Worm (Caenorhabditis elegans) whole organism, L3 larva: ENCODE data around the gene gfat-1.
A peak's percentile ranks its signal among the peaks of the same experiment; 100 is the strongest.

ENCODE experiments used
- R02D3.7 ChIP-seq: fragments of 150-350 bp; optimal IDR thresholded peaks from 2 replicates; lab custom pipeline; 2014; ENCODE audit warnings: missing biosample characterization, missing genetic modification characterization
- ZK546.5 ChIP-seq: sonication (generic microtip); optimal IDR thresholded peaks from 2 replicates; lab custom pipeline; 2017; ENCODE audit warnings: missing biosample characterization, missing genetic modification characterization
- aly-2 ChIP-seq: fragments of 150-350 bp; optimal IDR thresholded peaks from 2 replicates; lab custom pipeline; 2014; ENCODE audit warnings: missing biosample characterization, missing genetic modification characterization
- ama-1 ChIP-seq: fragments of 150-350 bp; optimal IDR thresholded peaks from 2 replicates; lab custom pipeline; 2018
- ceh-16 ChIP-seq: sonication (generic microtip); optimal IDR thresholded peaks from 2 replicates; lab custom pipeline; 2017; ENCODE audit warnings: missing biosample characterization, missing genetic modification characterization
- ceh-28 ChIP-seq: fragments of 150-350 bp; optimal IDR thresholded peaks from 2 replicates; lab custom pipeline; 2014; ENCODE audit warnings: missing biosample characterization, missing genetic modification reagents, missing genetic modification characterization
- ceh-82 ChIP-seq: fragments of 150-350 bp; optimal IDR thresholded peaks from 2 replicates; lab custom pipeline; 2014; ENCODE audit warnings: missing biosample characterization, missing genetic modification characterization
- daf-12 ChIP-seq: fragments of 150-350 bp; optimal IDR thresholded peaks from 2 replicates; lab custom pipeline; 2014; ENCODE audit warnings: missing biosample characterization, missing genetic modification reagents, missing genetic modification characterization
- egl-27 ChIP-seq: sonication (generic microtip); optimal IDR thresholded peaks from 4 replicates; lab custom pipeline; 2017; ENCODE audit warnings: missing biosample characterization, missing genetic modification reagents, missing genetic modification characterization
- elt-1 ChIP-seq: fragments of 150-350 bp; optimal IDR thresholded peaks from 2 replicates; lab custom pipeline; 2014; ENCODE audit warnings: missing biosample characterization, missing genetic modification characterization
- elt-2 ChIP-seq: sonication (generic microtip); optimal IDR thresholded peaks from 2 replicates; lab custom pipeline; 2016; ENCODE audit warnings: missing genetic modification reagents, mild to moderate bottlenecking, missing genetic modification characterization, missing compliant biosample characterization
- elt-3 ChIP-seq, 3 experiments: fragments of 150-350 bp in 1 of 3; sonication (generic microtip) in 2 of 3; optimal IDR thresholded peaks; 2 replicates in 2 of 3; 4 replicates in 1 of 3; lab custom pipeline; 2014 to 2017; ENCODE audit warnings: missing biosample characterization in 3 of 3, missing genetic modification characterization in 3 of 3
- eor-1 ChIP-seq, 2 experiments: fragments of 150-350 bp; optimal IDR thresholded peaks; 2 replicates each; lab custom pipeline; 2014 to 2018; ENCODE audit warnings: missing biosample characterization in 2 of 2, missing genetic modification characterization in 2 of 2
- fkh-10 ChIP-seq: sonication (generic microtip); optimal IDR thresholded peaks from 2 replicates; lab custom pipeline; 2017; ENCODE audit warnings: missing biosample characterization, missing genetic modification reagents, missing genetic modification characterization
- fkh-2 ChIP-seq: fragments of 150-350 bp; optimal IDR thresholded peaks from 2 replicates; lab custom pipeline; 2014; ENCODE audit warnings: missing biosample characterization, missing genetic modification reagents, missing genetic modification characterization
- fos-1 ChIP-seq: fragments of 150-350 bp; optimal IDR thresholded peaks from 2 replicates; lab custom pipeline; 2014; ENCODE audit warnings: missing biosample characterization, missing genetic modification characterization
- hmg-11 ChIP-seq: sonication (generic microtip); optimal IDR thresholded peaks from 2 replicates; lab custom pipeline; 2016; ENCODE audit warnings: missing genetic modification characterization, missing compliant biosample characterization
- jun-1 ChIP-seq: fragments of 150-350 bp; optimal IDR thresholded peaks from 2 replicates; lab custom pipeline; 2014; ENCODE audit warnings: missing biosample characterization, missing genetic modification reagents, missing genetic modification characterization
- lin-15B ChIP-seq: fragments of 150-350 bp; optimal IDR thresholded peaks from 2 replicates; lab custom pipeline; 2014; ENCODE audit warnings: missing biosample characterization, missing genetic modification characterization
- lin-39 ChIP-seq: fragments of 150-350 bp; optimal IDR thresholded peaks from 2 replicates; lab custom pipeline; 2018; ENCODE audit warnings: missing biosample characterization, missing genetic modification reagents, missing genetic modification characterization
- mdl-1 ChIP-seq: fragments of 150-350 bp; optimal IDR thresholded peaks from 2 replicates; lab custom pipeline; 2014; ENCODE audit warnings: missing biosample characterization, missing genetic modification characterization
- mml-1 ChIP-seq: fragments of 150-350 bp; sonication (generic microtip); optimal IDR thresholded peaks from 3 replicates; lab custom pipeline; 2014; ENCODE audit warnings: missing biosample characterization, missing genetic modification characterization
- nfya-1 ChIP-seq: sonication (generic microtip); optimal IDR thresholded peaks from 2 replicates; lab custom pipeline; 2017; ENCODE audit warnings: missing genetic modification characterization, mild to moderate bottlenecking, missing compliant biosample characterization, antibody characterized with exemption, moderate library complexity; ENCODE audit not compliant: insufficient read depth
- nhr-11 ChIP-seq: fragments of 150-350 bp; optimal IDR thresholded peaks from 2 replicates; lab custom pipeline; 2014; ENCODE audit warnings: missing biosample characterization, missing genetic modification characterization
- nhr-12 ChIP-seq: fragments of 150-350 bp; optimal IDR thresholded peaks from 2 replicates; lab custom pipeline; 2014; ENCODE audit warnings: missing biosample characterization, missing genetic modification characterization
- nhr-23 ChIP-seq: fragments of 150-350 bp; optimal IDR thresholded peaks from 2 replicates; lab custom pipeline; 2014; ENCODE audit warnings: missing biosample characterization, missing genetic modification reagents, missing genetic modification characterization
- nhr-237 ChIP-seq: fragments of 150-350 bp; optimal IDR thresholded peaks from 2 replicates; lab custom pipeline; 2014; ENCODE audit warnings: missing biosample characterization, missing genetic modification characterization
- nhr-25 ChIP-seq: sonication (generic microtip); optimal IDR thresholded peaks from 2 replicates; lab custom pipeline; 2017; ENCODE audit warnings: missing biosample characterization, missing genetic modification characterization
- nhr-28 ChIP-seq: fragments of 150-350 bp; optimal IDR thresholded peaks from 2 replicates; lab custom pipeline; 2014; ENCODE audit warnings: missing biosample characterization, missing genetic modification characterization
- nhr-43 ChIP-seq: sonication (generic microtip); optimal IDR thresholded peaks from 2 replicates; lab custom pipeline; 2016; ENCODE audit warnings: mild to moderate bottlenecking, missing genetic modification characterization, missing compliant biosample characterization; ENCODE audit not compliant: poor library complexity, severe bottlenecking
- nhr-67 ChIP-seq: fragments of 150-350 bp; optimal IDR thresholded peaks from 2 replicates; lab custom pipeline; 2014; ENCODE audit warnings: missing biosample characterization, missing genetic modification characterization
- nhr-76 ChIP-seq: fragments of 150-350 bp; sonication (generic microtip); optimal IDR thresholded peaks from 5 replicates; lab custom pipeline; 2014; ENCODE audit warnings: missing biosample characterization, missing genetic modification characterization
- pha-4 ChIP-seq: fragments of 150-350 bp; optimal IDR thresholded peaks from 2 replicates; lab custom pipeline; 2014; ENCODE audit warnings: missing biosample characterization, missing genetic modification reagents, missing genetic modification characterization
- pqm-1 ChIP-seq: fragments of 150-350 bp; optimal IDR thresholded peaks from 2 replicates; lab custom pipeline; 2017; ENCODE audit warnings: missing biosample characterization, missing genetic modification characterization, inconsistent platforms
- skn-1 ChIP-seq: fragments of 150-350 bp; optimal IDR thresholded peaks from 2 replicates; lab custom pipeline; 2014; ENCODE audit warnings: missing biosample characterization, missing genetic modification characterization
- snpc-4 ChIP-seq: fragments of 150-350 bp; optimal IDR thresholded peaks from 2 replicates; lab custom pipeline; 2014; ENCODE audit warnings: missing biosample characterization, missing genetic modification characterization
- tbx-2 ChIP-seq: sonication (generic microtip); optimal IDR thresholded peaks from 2 replicates; lab custom pipeline; 2016; ENCODE audit warnings: mild to moderate bottlenecking, missing genetic modification characterization, missing compliant biosample characterization
- unc-62 ChIP-seq: fragments of 150-350 bp; sonication (generic microtip); optimal IDR thresholded peaks from 4 replicates; lab custom pipeline; 2014; ENCODE audit warnings: missing biosample characterization, missing genetic modification reagents, missing genetic modification characterization
- zag-1 ChIP-seq: fragments of 150-350 bp; optimal IDR thresholded peaks from 2 replicates; lab custom pipeline; 2014; ENCODE audit warnings: missing biosample characterization, missing genetic modification characterization
- ztf-11 ChIP-seq: fragments of 150-350 bp; optimal IDR thresholded peaks from 2 replicates; lab custom pipeline; 2014; ENCODE audit warnings: missing biosample characterization, missing genetic modification characterization
- ztf-4 ChIP-seq: fragments of 150-350 bp; optimal IDR thresholded peaks from 2 replicates; lab custom pipeline; 2014; ENCODE audit warnings: missing biosample characterization, missing genetic modification characterization

gfat-1 gene

DNA sequence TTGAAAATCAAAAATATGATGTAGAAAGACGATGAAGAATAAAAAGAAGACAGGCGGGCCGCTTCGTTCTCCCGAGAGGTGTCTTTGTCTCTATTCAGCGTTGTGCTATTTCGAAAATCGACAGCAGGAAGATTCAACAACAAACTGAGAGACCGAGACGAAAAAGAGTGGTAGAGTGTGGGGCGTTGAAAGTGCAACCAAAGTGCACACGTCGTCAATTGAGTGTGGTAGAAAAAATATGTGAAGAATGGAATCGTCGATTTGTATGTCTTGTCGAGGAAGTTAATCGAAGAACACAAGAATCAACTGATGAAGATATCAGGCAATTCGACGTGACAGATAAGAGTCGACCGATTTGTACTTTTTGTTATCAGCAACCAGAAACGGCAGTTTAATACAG is 24.0 kb upstream of the gfat-1 start:
- no peak for TF ChIP-seq fkh-2 (tag; lab: Kevin White, UChicago)
- TF ChIP-seq skn-1 (tag; lab: Kevin White, UChicago), result peak; percentile 8
- no peak for TF ChIP-seq nhr-237 (tag; lab: Kevin White, UChicago)
- TF ChIP-seq ceh-28 (tag; lab: Kevin White, UChicago), result no peak
- TF ChIP-seq daf-12, result peak; percentile 69
- TF ChIP-seq R02D3.7 (tag; lab: Kevin White, UChicago), result peak; percentile 0
- TF ChIP-seq fos-1, result no peak
- TF ChIP-seq zag-1, result no peak
- TF ChIP-seq nfya-1 (tag; lab: Kevin White, UChicago), result peak; percentile 78
- peak; percentile 58 for TF ChIP-seq jun-1 (tag; lab: Kevin White, UChicago)
- peak; percentile 83 for TF ChIP-seq unc-62 (GFP tag; lab: Kevin White, UChicago)
- no peak for TF ChIP-seq nhr-28 (tag; lab: Kevin White, UChicago)
- peak; percentile 22 for TF ChIP-seq egl-27
- TF ChIP-seq ama-1 (lab: Kevin White, UChicago), result peak; percentile 62
- no peak for TF ChIP-seq ceh-16 (tag; lab: Kevin White, UChicago)
- no peak for TF ChIP-seq nhr-12 (tag; lab: Kevin White, UChicago)
- TF ChIP-seq ZK546.5 (tag; lab: Kevin White, UChicago), result no peak
- peak; percentile 40 for TF ChIP-seq hmg-11 (tag; lab: Kevin White, UChicago)
- TF ChIP-seq nhr-23 (tag; lab: Kevin White, UChicago), result peak; percentile 72
- peak; percentile 89 for TF ChIP-seq nhr-43 (tag; lab: Kevin White, UChicago)
- peak; percentile 95 for TF ChIP-seq elt-2 (tag; lab: Kevin White, UChicago)
- TF ChIP-seq nhr-67 (tag; lab: Kevin White, UChicago), result no peak
- TF ChIP-seq lin-39, result peak; percentile 58
- peak in 1 of 3 experiments; percentile 30 for TF ChIP-seq elt-3 (tag; optimal IDR thresholded peaks at IDR 0.05; lab: Kevin White, UChicago)
- TF ChIP-seq pha-4 (tag; lab: Kevin White, UChicago), result peak; percentile 79
- TF ChIP-seq nhr-76 (tag; lab: Kevin White, UChicago), result peak; percentile 88
- TF ChIP-seq ztf-4 (tag; lab: Kevin White, UChicago), result no peak
- peak; percentile 3 for TF ChIP-seq snpc-4 (tag; lab: Kevin White, UChicago)
- TF ChIP-seq aly-2 (tag; lab: Kevin White, UChicago), result no peak
- TF ChIP-seq pqm-1 (tag; lab: Kevin White, UChicago), result peak; percentile 91
- TF ChIP-seq mdl-1 (tag; lab: Kevin White, UChicago), result peak; percentile 53
- TF ChIP-seq lin-15B (tag; lab: Kevin White, UChicago), result no peak
- peak; percentile 90 for TF ChIP-seq nhr-25 (tag; lab: Kevin White, UChicago)
- TF ChIP-seq fkh-10, result no peak
- TF ChIP-seq eor-1 (tag; optimal IDR thresholded peaks at IDR 0.05; lab: Kevin White, UChicago), result no peak

- TF ChIP-seq lin-15B (tag; lab: Kevin White, UChicago), result no peak
- no peak for TF ChIP-seq elt-3 (tag; optimal IDR thresholded peaks at IDR 0.05; lab: Kevin White, UChicago)
- no peak for TF ChIP-seq tbx-2
- no peak for TF ChIP-seq ztf-11 (tag; lab: Kevin White, UChicago)
- TF ChIP-seq ceh-82 (tag; lab: Kevin White, UChicago), result no peak
- TF ChIP-seq skn-1 (tag; lab: Kevin White, UChicago), result no peak
- TF ChIP-seq ztf-4 (tag; lab: Kevin White, UChicago), result no peak
- TF ChIP-seq mdl-1 (tag; lab: Kevin White, UChicago), result no peak
- no peak for TF ChIP-seq nhr-11 (tag; lab: Kevin White, UChicago)
- no peak for TF ChIP-seq elt-1 (tag; lab: Kevin White, UChicago)
- TF ChIP-seq nhr-28 (tag; lab: Kevin White, UChicago), result no peak
- TF ChIP-seq nhr-25 (tag; lab: Kevin White, UChicago), result peak; percentile 94
- TF ChIP-seq fos-1, result no peak
- no peak for TF ChIP-seq elt-2 (tag; lab: Kevin White, UChicago)
- TF ChIP-seq ama-1 (lab: Kevin White, UChicago), result peak; percentile 72
- TF ChIP-seq pha-4 (tag; lab: Kevin White, UChicago), result peak; percentile 67
- TF ChIP-seq mml-1 (tag; lab: Kevin White, UChicago), result no peak
- no peak for TF ChIP-seq nhr-76 (tag; lab: Kevin White, UChicago)
- TF ChIP-seq nhr-237 (tag; lab: Kevin White, UChicago), result no peak
- TF ChIP-seq nhr-12 (tag; lab: Kevin White, UChicago), result no peak
- TF ChIP-seq R02D3.7 (tag; lab: Kevin White, UChicago), result peak; percentile 16
- TF ChIP-seq nfya-1 (tag; lab: Kevin White, UChicago), result peak; percentile 35
- peak; percentile 38 for TF ChIP-seq nhr-23 (tag; lab: Kevin White, UChicago)
- no peak for TF ChIP-seq lin-39
- no peak for TF ChIP-seq fkh-2 (tag; lab: Kevin White, UChicago)
- no peak for TF ChIP-seq ZK546.5 (tag; lab: Kevin White, UChicago)
- TF ChIP-seq egl-27, result peak; percentile 25
- no peak for TF ChIP-seq hmg-11 (tag; lab: Kevin White, UChicago)
- no peak for TF ChIP-seq snpc-4 (tag; lab: Kevin White, UChicago)
Measured at ce11 chrII:11617715-11618114, 22.5 kb upstream of the gfat-1 start.
